Fruit fly (Drosophila melanogaster) whole organism, embryonic: ENCODE results near the gene Tep1.

Experiments used
- B-H2 ChIP-seq: fragments of 200-800 bp; sonication (Bioruptor generic); optimal IDR thresholded peaks from 2 replicates; lab custom pipeline; 2018; ENCODE audit warnings: missing biosample characterization, mild to moderate bottlenecking, missing genetic modification characterization
- CG10366 ChIP-seq: fragments of 200-800 bp; sonication (Bioruptor generic); IDR thresholded peaks from 2 replicates; pipeline ENCODE4 v1.3.6; 2022; ENCODE audit warnings: missing biosample characterization, missing genetic modification characterization
- CG12155 ChIP-seq: fragments of 200-800 bp; sonication (Bioruptor generic); optimal IDR thresholded peaks from 3 replicates; lab custom pipeline; 2016; ENCODE audit warnings: missing biosample characterization, missing genetic modification characterization
- CG13424 ChIP-seq: fragments of 200-800 bp; sonication (Bioruptor generic); optimal IDR thresholded peaks from 2 replicates; lab custom pipeline; 2019; ENCODE audit warnings: missing biosample characterization, mild to moderate bottlenecking, missing genetic modification characterization, moderate library complexity
- CG13775 ChIP-seq: fragments of 200-800 bp; sonication (Bioruptor generic); optimal IDR thresholded peaks from 3 replicates; lab custom pipeline; 2017; ENCODE audit warnings: missing biosample characterization, mild to moderate bottlenecking, missing genetic modification characterization
- CG15601 ChIP-seq: fragments of 200-800 bp; sonication (Bioruptor generic); optimal IDR thresholded peaks from 3 replicates; lab custom pipeline; 2019; ENCODE audit warnings: missing biosample characterization, mild to moderate bottlenecking, missing genetic modification characterization, moderate library complexity
- CG1792 ChIP-seq: fragments of 200-800 bp; sonication (Bioruptor generic); optimal IDR thresholded peaks from 2 replicates; lab custom pipeline; 2016; ENCODE audit warnings: missing biosample characterization, missing genetic modification characterization
- CG30403 ChIP-seq: fragments of 200-800 bp; sonication (Bioruptor generic); optimal IDR thresholded peaks from 3 replicates; lab custom pipeline; 2016; ENCODE audit warnings: missing biosample characterization, missing genetic modification characterization
- CG32772 ChIP-seq: fragments of 200-800 bp; sonication (Bioruptor generic); IDR thresholded peaks from 2 replicates; pipeline ENCODE4 v1.3.6; 2022; ENCODE audit warnings: missing biosample characterization, missing genetic modification characterization
- CG33213 ChIP-seq: fragments of 200-800 bp; sonication (Bioruptor generic); optimal IDR thresholded peaks from 3 replicates; lab custom pipeline; 2016; ENCODE audit warnings: missing biosample characterization, missing genetic modification characterization
- CG4707 ChIP-seq: fragments of 200-800 bp; sonication (Bioruptor generic); optimal IDR thresholded peaks from 2 replicates; lab custom pipeline; 2018; ENCODE audit warnings: missing biosample characterization, mild to moderate bottlenecking, missing genetic modification characterization, moderate library complexity
- CG6813 ChIP-seq: fragments of 200-800 bp; sonication (Bioruptor generic); optimal IDR thresholded peaks from 2 replicates; lab custom pipeline; 2017; ENCODE audit warnings: missing biosample characterization, missing genetic modification characterization, mild to moderate bottlenecking, moderate library complexity, missing genetic modification reagents
- CG7271 ChIP-seq: fragments of 200-800 bp; sonication (Bioruptor generic); optimal IDR thresholded peaks from 2 replicates; lab custom pipeline; 2018; ENCODE audit warnings: missing biosample characterization, mild to moderate bottlenecking, missing genetic modification characterization, moderate library complexity
- CG7357 ChIP-seq: fragments of 200-800 bp; sonication (Bioruptor generic); IDR thresholded peaks from 3 replicates; pipeline ENCODE4 v1.3.6; 2022; ENCODE audit warnings: missing biosample characterization, missing genetic modification characterization
- CG8281 ChIP-seq: fragments of 200-800 bp; sonication (Bioruptor generic); optimal IDR thresholded peaks from 2 replicates; lab custom pipeline; 2018; ENCODE audit warnings: missing biosample characterization, mild to moderate bottlenecking, missing genetic modification characterization, moderate library complexity
- CG9609 ChIP-seq: fragments of 200-800 bp; sonication (Bioruptor generic); optimal IDR thresholded peaks from 3 replicates; lab custom pipeline; 2016; ENCODE audit warnings: missing biosample characterization, missing genetic modification characterization
- CG9797 ChIP-seq: fragments of 200-800 bp; sonication (Bioruptor generic); optimal IDR thresholded peaks from 3 replicates; lab custom pipeline; 2018; ENCODE audit warnings: missing biosample characterization, mild to moderate bottlenecking, missing genetic modification characterization
- D19B ChIP-seq: fragments of 200-800 bp; sonication (Bioruptor generic); optimal IDR thresholded peaks from 2 replicates; lab custom pipeline; 2017; ENCODE audit warnings: missing biosample characterization, mild to moderate bottlenecking, missing genetic modification characterization
- Gsc ChIP-seq: fragments of 200-800 bp; sonication (Bioruptor generic); IDR thresholded peaks from 2 replicates; pipeline ENCODE4 v1.3.6; 2022; ENCODE audit warnings: missing biosample characterization, missing genetic modification characterization
- HmgD ChIP-seq: fragments of 200-800 bp; sonication (Bioruptor generic); optimal IDR thresholded peaks from 3 replicates; lab custom pipeline; 2016; ENCODE audit warnings: missing biosample characterization, missing genetic modification characterization
- Hmr ChIP-seq: fragments of 200-800 bp; sonication (Bioruptor generic); optimal IDR thresholded peaks from 3 replicates; lab custom pipeline; 2017; ENCODE audit warnings: mild to moderate bottlenecking, missing biosample characterization, missing genetic modification reagents, missing genetic modification characterization
- Lhr ChIP-seq: fragments of 200-800 bp; sonication (Bioruptor generic); optimal IDR thresholded peaks from 3 replicates; lab custom pipeline; 2017; ENCODE audit warnings: mild to moderate bottlenecking, missing biosample characterization, missing genetic modification reagents, missing genetic modification characterization
- Lpt ChIP-seq: fragments of >200 bp; optimal IDR thresholded peaks from 2 replicates; lab custom pipeline; 2018; ENCODE audit warnings: missing biosample characterization, missing genetic modification characterization
- Rfx ChIP-seq: fragments of 200-800 bp; sonication (Bioruptor generic); IDR thresholded peaks from 2 replicates; pipeline ENCODE4 v1.3.6; 2022; ENCODE audit warnings: missing biosample characterization, missing genetic modification characterization
- Spps ChIP-seq: fragments of 200-800 bp; sonication (Bioruptor generic); optimal IDR thresholded peaks from 2 replicates; lab custom pipeline; 2018; ENCODE audit warnings: missing biosample characterization, mild to moderate bottlenecking, missing genetic modification characterization
- Sry-β ChIP-seq: fragments of 200-800 bp; sonication (Bioruptor generic); optimal IDR thresholded peaks from 2 replicates; lab custom pipeline; 2018; ENCODE audit warnings: missing biosample characterization, mild to moderate bottlenecking, missing genetic modification characterization, moderate library complexity
- Stat92E ChIP-seq, 3 experiments: fragments of >200 bp in 2 of 3; fragments of 200-800 bp in 1 of 3; sonication (Bioruptor generic) in 1 of 3; optimal IDR thresholded peaks; 2 replicates each; lab custom pipeline; 2017 to 2019; ENCODE audit warnings: missing biosample characterization in 3 of 3, missing genetic modification characterization in 3 of 3, mild to moderate bottlenecking in 1 of 3, moderate library complexity in 1 of 3
- Taf1 ChIP-seq: fragments of 200-800 bp; sonication (Bioruptor generic); IDR thresholded peaks from 2 replicates; pipeline ENCODE4 v1.3.6; 2022; ENCODE audit warnings: missing biosample characterization, missing genetic modification characterization
- Xrp1 ChIP-seq: fragments of 200-800 bp; sonication (Bioruptor generic); IDR thresholded peaks from 2 replicates; pipeline ENCODE4 v1.3.6; 2022; ENCODE audit warnings: missing biosample characterization, missing genetic modification characterization
- ara ChIP-seq: fragments of 200-800 bp; sonication (Bioruptor generic); IDR thresholded peaks from 2 replicates; pipeline ENCODE4 v1.3.6; 2022; ENCODE audit warnings: missing biosample characterization, missing genetic modification characterization
- bigmax ChIP-seq: fragments of 200-800 bp; sonication (Bioruptor generic); optimal IDR thresholded peaks from 2 replicates; lab custom pipeline; 2018; ENCODE audit warnings: missing biosample characterization, mild to moderate bottlenecking, missing genetic modification characterization
- bsh ChIP-seq, 2 experiments: fragments of 200-800 bp; sonication (Bioruptor generic); optimal IDR thresholded peaks; 2 replicates each; lab custom pipeline; 2017 to 2018; ENCODE audit warnings: mild to moderate bottlenecking in 2 of 2, missing biosample characterization in 2 of 2, missing genetic modification characterization in 2 of 2, moderate library complexity in 1 of 2
- dysf ChIP-seq: fragments of 200-800 bp; sonication (Bioruptor generic); IDR thresholded peaks from 3 replicates; pipeline ENCODE4 v1.3.6; 2022; ENCODE audit warnings: missing biosample characterization, missing genetic modification characterization
- fd3F ChIP-seq: fragments of 200-800 bp; sonication (Bioruptor generic); optimal IDR thresholded peaks from 2 replicates; lab custom pipeline; 2018; ENCODE audit warnings: missing biosample characterization, mild to moderate bottlenecking, missing genetic modification characterization, moderate library complexity
- fu2 ChIP-seq: fragments of 200-800 bp; sonication (Bioruptor generic); optimal IDR thresholded peaks from 2 replicates; lab custom pipeline; 2016; ENCODE audit warnings: missing biosample characterization, missing genetic modification characterization
- hth ChIP-seq: fragments of >200 bp; optimal IDR thresholded peaks from 2 replicates; lab custom pipeline; 2017; ENCODE audit warnings: inconsistent platforms
- jigr1 ChIP-seq: fragments of 200-800 bp; sonication (Bioruptor generic); IDR thresholded peaks from 3 replicates; pipeline ENCODE4 v1.3.6; 2022; ENCODE audit warnings: missing biosample characterization, missing genetic modification characterization
- jumu ChIP-seq: fragments of 200-800 bp; sonication (Bioruptor generic); optimal IDR thresholded peaks from 3 replicates; lab custom pipeline; 2016; ENCODE audit warnings: missing biosample characterization, missing genetic modification characterization
- mam ChIP-seq: fragments of 200-800 bp; sonication (Bioruptor generic); optimal IDR thresholded peaks from 3 replicates; lab custom pipeline; 2016; ENCODE audit warnings: missing biosample characterization, missing genetic modification characterization
- ranshi ChIP-seq: fragments of 200-800 bp; sonication (Bioruptor generic); IDR thresholded peaks from 2 replicates; pipeline ENCODE4 v1.3.6; 2022; ENCODE audit warnings: missing biosample characterization, missing genetic modification characterization
- repo ChIP-seq: fragments of 200-800 bp; sonication (Bioruptor generic); optimal IDR thresholded peaks from 2 replicates; lab custom pipeline; 2016; ENCODE audit warnings: missing biosample characterization, missing genetic modification characterization
- slp2 ChIP-seq: fragments of 200-800 bp; sonication (Bioruptor generic); optimal IDR thresholded peaks from 2 replicates; lab custom pipeline; 2016; ENCODE audit warnings: missing biosample characterization, missing genetic modification characterization
- stc ChIP-seq: fragments of 200-800 bp; sonication (Bioruptor generic); IDR thresholded peaks from 2 replicates; pipeline ENCODE4 v1.3.6; 2022; ENCODE audit warnings: missing biosample characterization, missing genetic modification characterization
- toy ChIP-seq: fragments of 200-800 bp; sonication (Bioruptor generic); IDR thresholded peaks from 2 replicates; pipeline ENCODE4 v1.3.6; 2022; ENCODE audit warnings: missing biosample characterization, missing genetic modification characterization
- tup ChIP-seq: fragments of 200-800 bp; sonication (Bioruptor generic); optimal IDR thresholded peaks from 2 replicates; lab custom pipeline; 2016; ENCODE audit warnings: missing biosample characterization, mild to moderate bottlenecking, missing genetic modification characterization, moderate library complexity
- twi ChIP-seq: fragments of 200-800 bp; optimal IDR thresholded peaks from 2 replicates; lab custom pipeline; 2019; ENCODE audit warnings: missing biosample characterization, mild to moderate bottlenecking, missing genetic modification characterization, moderate library complexity
- tx ChIP-seq: fragments of 200-800 bp; sonication (Bioruptor generic); optimal IDR thresholded peaks from 2 replicates; lab custom pipeline; 2016; ENCODE audit warnings: missing biosample characterization, missing genetic modification characterization
- unpg ChIP-seq: fragments of 200-800 bp; sonication (Bioruptor generic); optimal IDR thresholded peaks from 3 replicates; lab custom pipeline; 2018; ENCODE audit warnings: missing biosample characterization, mild to moderate bottlenecking, missing genetic modification characterization, moderate library complexity
- zen ChIP-seq: fragments of 200-800 bp; sonication (Bioruptor generic); optimal IDR thresholded peaks from 3 replicates; lab custom pipeline; 2018; ENCODE audit warnings: missing biosample characterization, mild to moderate bottlenecking, missing genetic modification characterization, moderate library complexity

Gene Tep1

dm6 chr2L:15912008-15912900 lies 18.6 kb upstream of the Tep1 start (continued):
- no peak for TF ChIP-seq Lpt (GFP tag; lab: Kevin White, UChicago)
- no peak for TF ChIP-seq slp2 (GFP tag; lab: Kevin White, UChicago)
- TF ChIP-seq jigr1 (GFP tag; lab: Robert Waterston, UW), result peak; percentile 82
- TF ChIP-seq CG33213, result no peak
- TF ChIP-seq Taf1, result peak; percentile 87
- TF ChIP-seq CG7271 (tag; lab: Kevin White, UChicago), result peak; percentile 57
- peak; percentile 87 for TF ChIP-seq CG12155 (GFP tag; lab: Kevin White, UChicago)
- TF ChIP-seq bsh (GFP tag; optimal IDR thresholded peaks at IDR 0.05; lab: Kevin White, UChicago), result peak in 1 of 2 experiments; percentile 95
- peak; percentile 89 for TF ChIP-seq ranshi (GFP tag; lab: Robert Waterston, UW)
- peak; percentile 95 for TF ChIP-seq unpg
- TF ChIP-seq CG1792 (GFP tag; lab: Kevin White, UChicago), result no peak
- TF ChIP-seq CG8281, result peak; percentile 78
- peak; percentile 96 for TF ChIP-seq CG15601
- peak; percentile 84 for TF ChIP-seq toy (GFP tag; lab: Robert Waterston, UW)
- TF ChIP-seq Spps (tag; lab: Kevin White, UChicago), result peak; percentile 90
- TF ChIP-seq fu2 (GFP tag; lab: Kevin White, UChicago), result no peak
- TF ChIP-seq stc, result peak; percentile 85
- TF ChIP-seq ara (GFP tag; lab: Robert Waterston, UW), result peak; percentile 83
- no peak for TF ChIP-seq CG9609 (GFP tag; lab: Kevin White, UChicago)
- TF ChIP-seq CG9797 (GFP tag; lab: Kevin White, UChicago), result peak; percentile 1
- peak; percentile 78 for TF ChIP-seq Lhr (GFP tag; lab: Kevin White, UChicago)
- no peak for TF ChIP-seq hth (lab: Kevin White, UChicago)
- peak; percentile 60 for TF ChIP-seq mam (GFP tag; lab: Kevin White, UChicago)
- TF ChIP-seq CG6813 (GFP tag; lab: Kevin White, UChicago), result peak; percentile 47
- TF ChIP-seq repo, result no peak
- peak; percentile 88 for TF ChIP-seq CG4707
- peak; percentile 96 for TF ChIP-seq dysf (GFP tag; lab: Robert Waterston, UW)
- peak; percentile 41 for TF ChIP-seq tup (GFP tag; lab: Kevin White, UChicago)
- peak; percentile 96 for TF ChIP-seq CG13424 (tag; lab: Kevin White, UChicago)
- peak; percentile 92 for TF ChIP-seq Xrp1 (GFP tag; lab: Robert Waterston, UW)
- no peak for TF ChIP-seq HmgD
- peak; percentile 89 for TF ChIP-seq CG32772 (GFP tag; lab: Robert Waterston, UW)
- peak; percentile 29 for TF ChIP-seq tx (GFP tag; lab: Kevin White, UChicago)
- TF ChIP-seq CG13775 (GFP tag; lab: Kevin White, UChicago), result peak; percentile 82
- peak; percentile 89 for TF ChIP-seq B-H2 (GFP tag; lab: Kevin White, UChicago)
- no peak for TF ChIP-seq Sry-β
- peak in 2 of 3 experiments; percentile 52 to 61 for TF ChIP-seq Stat92E (GFP tag; optimal IDR thresholded peaks at IDR 0.05; lab: Kevin White, UChicago)
- TF ChIP-seq bigmax (GFP tag; lab: Kevin White, UChicago), result no peak
- peak; percentile 93 for TF ChIP-seq Hmr
- TF ChIP-seq Gsc (GFP tag; lab: Robert Waterston, UW), result peak; percentile 56
- TF ChIP-seq Rfx (GFP tag; lab: Robert Waterston, UW), result peak; percentile 92
- peak; percentile 92 for TF ChIP-seq twi (tag; lab: Kevin White, UChicago)
- peak; percentile 96 for TF ChIP-seq CG10366 (GFP tag; lab: Robert Waterston, UW)
- TF ChIP-seq fd3F (GFP tag; lab: Kevin White, UChicago), result peak; percentile 96
- peak; percentile 40 for TF ChIP-seq jumu (GFP tag; lab: Kevin White, UChicago)
- TF ChIP-seq CG7357 (GFP tag; lab: Robert Waterston, UW), result peak; percentile 84
- TF ChIP-seq D19B, result peak; percentile 87
- peak; percentile 96 for TF ChIP-seq CG30403
- peak; percentile 78 for TF ChIP-seq zen (tag; lab: Kevin White, UChicago)
